Fruit fly (Drosophila melanogaster) Kc167 (cell line): ENCODE results near the gene firl.

ENCODE experiments used
- Myc ChIP-seq: fragments of >200 bp; optimal IDR thresholded peaks from 2 replicates; lab custom pipeline; 2017; ENCODE audit warnings: missing external identifiers
- Sin3A ChIP-seq: fragments of >200 bp; optimal IDR thresholded peaks from 2 replicates; lab custom pipeline; 2018; ENCODE audit warnings: missing external identifiers
- h ChIP-seq: fragments of >200 bp; optimal IDR thresholded peaks from 3 replicates; lab custom pipeline; 2018; ENCODE audit warnings: missing external identifiers
- insv ChIP-seq: fragments of >200 bp; optimal IDR thresholded peaks from 3 replicates; lab custom pipeline; 2018; ENCODE audit warnings: missing external identifiers
- psq ChIP-seq: fragments of >200 bp; optimal IDR thresholded peaks from 2 replicates; lab custom pipeline; 2017; ENCODE audit warnings: missing external identifiers
- ttk ChIP-seq: sonication (Bioruptor generic); optimal IDR thresholded peaks from 2 replicates; lab custom pipeline; 2017; ENCODE audit warnings: missing external identifiers

DNA sequence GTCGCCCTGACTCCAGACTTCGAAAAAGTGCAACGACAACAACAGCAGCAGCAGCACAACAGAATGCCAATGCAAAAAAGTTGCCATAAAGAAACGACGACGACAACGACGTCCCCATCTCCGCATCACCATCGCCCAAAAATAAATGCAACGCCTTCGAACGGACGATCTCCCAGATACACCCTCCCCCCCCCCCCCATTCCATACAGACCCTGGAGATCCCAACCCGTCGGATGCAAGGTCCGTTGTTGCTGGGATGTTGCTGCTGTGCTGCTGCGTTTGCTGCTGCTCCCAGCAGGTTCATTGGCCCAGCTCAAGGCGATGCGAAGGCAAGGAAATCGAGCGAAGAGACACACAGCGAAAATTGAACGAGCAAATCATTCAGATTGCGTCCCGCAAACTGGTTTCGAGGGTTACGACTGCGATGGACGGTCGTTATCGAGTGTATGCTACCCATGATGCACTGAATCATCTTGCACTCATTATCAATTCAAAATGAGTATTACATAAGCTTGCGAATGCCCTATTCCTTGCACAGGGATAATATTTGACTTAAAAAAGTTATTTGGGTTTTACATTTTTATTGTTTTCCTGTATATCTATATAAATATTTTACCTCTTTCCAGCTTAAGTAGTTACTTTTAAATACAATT is 52.7 kb downstream of the firl start:
- TF ChIP-seq h (lab: Kevin White, UChicago) = no peak
- no peak for TF ChIP-seq insv (lab: Kevin White, UChicago)
- no peak for TF ChIP-seq ttk
- TF ChIP-seq Myc (lab: Kevin White, UChicago) = no peak
- TF ChIP-seq Sin3A (lab: Kevin White, UChicago) = no peak
- TF ChIP-seq psq (lab: Kevin White, UChicago) = no peak
